Worm (Caenorhabditis elegans): ENCODE measurements around the gene glb-27.

The glb-27 gene

ce11 chrII:8569038-8569977 is 13.2 kb upstream of the glb-27 start, which contains the start of the genes col-38 and rpl-5 (continued):
- TF ChIP-seq ztf-22 (GFP tag; optimal IDR thresholded peaks at IDR 0.05) (no peak), tlf-1 (GFP tag; optimal IDR thresholded peaks at IDR 0.05) (peak; percentile 64), hlh-12 (tag; optimal IDR thresholded peaks at IDR 0.05) (no peak), let-607 (tag; optimal IDR thresholded peaks at IDR 0.05) (peak; percentile 69 to 83), mes-4 (tag; optimal IDR thresholded peaks at IDR 0.05) (no peak), lin-26 (GFP tag; IDR thresholded peaks at IDR 0.05) (no peak), sea-2 (GFP tag; IDR thresholded peaks at IDR 0.05) (no peak), mcd-1 (GFP tag; IDR thresholded peaks at IDR 0.05) (peak; percentile 90), nfya-2 (GFP tag; IDR thresholded peaks at IDR 0.05) (no peak), ceh-40 (GFP tag; IDR thresholded peaks at IDR 0.05) (no peak), ama-1 (optimal IDR thresholded peaks at IDR 0.05) (no peak), ama-1 (GFP tag; optimal IDR thresholded peaks at IDR 0.05) (peak in 1 of 2 experiments; percentile 26), F33H1.4 (GFP tag; IDR thresholded peaks at IDR 0.05) (peak; percentile 79), hsf-1 (GFP tag; IDR thresholded peaks at IDR 0.05) (peak; percentile 36; the same call in 1 of the 2 replicates), B0261.1 (tag; optimal IDR thresholded peaks at IDR 0.05) (no peak), snpc-1.3 (tag; optimal IDR thresholded peaks at IDR 0.05; ENCODE audit: insufficient read depth) (peak; percentile 91), Y67H2A.10 (GFP tag; conservative IDR thresholded peaks at IDR 0.05) (no peak), B0336.3 (GFP tag; IDR thresholded peaks at IDR 0.05) (peak; percentile 65), lsl-1 (GFP tag; optimal IDR thresholded peaks at IDR 0.05) (peak; percentile 86), F57A8.1 (GFP tag; optimal IDR thresholded peaks at IDR 0.05) (no peak), lin-54 (GFP tag; optimal IDR thresholded peaks at IDR 0.05) (peak; percentile 98), T26A5.8 (tag; optimal IDR thresholded peaks at IDR 0.05) (no peak), egl-18 (GFP tag; IDR thresholded peaks at IDR 0.05) (no peak), snpc-3.4 (tag; optimal IDR thresholded peaks at IDR 0.05) (peak; percentile 79), ceh-100 (GFP tag; IDR thresholded peaks at IDR 0.05) (peak; percentile 48; the same call in 1 of the 2 replicates), somi-1 (GFP tag; optimal IDR thresholded peaks at IDR 0.05) (no peak), dpl-1 (GFP tag; optimal IDR thresholded peaks at IDR 0.05) (peak; percentile 87), unc-62 (GFP tag; optimal IDR thresholded peaks at IDR 0.05) (no peak), madf-6 (GFP tag; IDR thresholded peaks at IDR 0.05) (peak; percentile 80), ZK185.1 (tag; optimal IDR thresholded peaks at IDR 0.05; ENCODE audit: poor library complexity, severe bottlenecking) (peak; percentile 58), ztf-18 (tag; optimal IDR thresholded peaks at IDR 0.05) (peak; percentile 43), Y79H2A.3 (GFP tag; conservative IDR thresholded peaks at IDR 0.05) (no peak), F49E8.2 (tag; optimal IDR thresholded peaks at IDR 0.05; ENCODE audit: insufficient read depth) (peak; percentile 68), rec-8 (tag; optimal IDR thresholded peaks at IDR 0.05) (no peak)

- TF ChIP-seq F33H1.4 (GFP tag; IDR thresholded peaks at IDR 0.05) (no peak), attf-5 (GFP tag; optimal IDR thresholded peaks at IDR 0.05) (no peak), attf-3 (GFP tag; conservative IDR thresholded peaks at IDR 0.05) (0 out of 2 replicates have a peak, but pooled peaks have one; percentile 13), hlh-12 (tag; optimal IDR thresholded peaks at IDR 0.05) (no peak), zim-3 (tag; optimal IDR thresholded peaks at IDR 0.05) (no peak), athp-1 (tag; optimal IDR thresholded peaks at IDR 0.05) (no peak), ceh-27 (GFP tag; optimal IDR thresholded peaks at IDR 0.05) (no peak), zfh-2 (GFP tag; conservative IDR thresholded peaks at IDR 0.05) (peak; percentile 56), B0019.2 (GFP tag; conservative IDR thresholded peaks at IDR 0.05) (no peak), madf-3 (GFP tag; IDR thresholded peaks at IDR 0.05) (0 out of 2 replicates have a peak, but pooled peaks have one; percentile 41), lsl-1 (GFP tag; optimal IDR thresholded peaks at IDR 0.05) (no peak), ceh-79 (tag; optimal IDR thresholded peaks at IDR 0.05) (peak; percentile 36), Y53F4B.3 (GFP tag; IDR thresholded peaks at IDR 0.05) (no peak), ztf-28 (GFP tag; IDR thresholded peaks at IDR 0.05) (no peak), Y56A3A.18 (GFP tag; IDR thresholded peaks at IDR 0.05) (no peak)
Measured at ce11 chrII:8568234-8568969, 12.3 kb upstream of the glb-27 start.
